Worm (Caenorhabditis elegans) whole organism, L4 larva: ENCODE measurements around the gene gck-1.
A peak's percentile ranks its signal among the peaks of the same experiment; 100 is the strongest.

Experiments used
- D1046.2 ChIP-seq: fragments of 200-800 bp; sonication (Bioruptor generic); IDR thresholded peaks from 2 replicates; pipeline ENCODE4 v1.3.6; 2022; ENCODE audit warnings: missing genetic modification characterization, missing compliant biosample characterization
- F10B5.3 ChIP-seq: sonication (generic microtip); optimal IDR thresholded peaks from 2 replicates; lab custom pipeline; 2016; ENCODE audit warnings: mild to moderate bottlenecking, missing genetic modification characterization, missing compliant biosample characterization
- F37D6.2 ChIP-seq: sonication (generic microtip); optimal IDR thresholded peaks from 2 replicates; lab custom pipeline; 2016; ENCODE audit warnings: mild to moderate bottlenecking, missing genetic modification characterization, missing compliant biosample characterization
- R02D3.7 ChIP-seq: fragments of 150-350 bp; sonication (generic microtip); optimal IDR thresholded peaks from 3 replicates; lab custom pipeline; 2014; ENCODE audit warnings: missing biosample characterization, missing genetic modification characterization
- Y48G9A.11 ChIP-seq: fragments of 200-800 bp; sonication (Bioruptor generic); IDR thresholded peaks from 2 replicates; pipeline ENCODE4 v1.3.6; 2022; ENCODE audit warnings: missing genetic modification reagents, missing genetic modification characterization, missing compliant biosample characterization
- ZK337.2 ChIP-seq: fragments of 200-800 bp; sonication (Bioruptor generic); IDR thresholded peaks from 2 replicates; pipeline ENCODE4 v1.3.6; 2022; ENCODE audit warnings: missing genetic modification reagents, missing genetic modification characterization, missing compliant biosample characterization
- ceh-20 ChIP-seq: fragments of 200-800 bp; sonication (Bioruptor generic); IDR thresholded peaks from 2 replicates; pipeline ENCODE4 v1.3.6; 2022; ENCODE audit warnings: missing genetic modification reagents, missing genetic modification characterization, missing compliant biosample characterization
- ceh-32 ChIP-seq: sonication (generic microtip); optimal IDR thresholded peaks from 2 replicates; lab custom pipeline; 2016; ENCODE audit warnings: mild to moderate bottlenecking, missing genetic modification characterization, missing compliant biosample characterization; ENCODE audit not compliant: poor library complexity
- ceh-44 ChIP-seq: fragments of 200-800 bp; sonication (Bioruptor generic); IDR thresholded peaks from 2 replicates; pipeline ENCODE4 v1.3.6; 2022; ENCODE audit warnings: missing genetic modification reagents, missing genetic modification characterization, missing compliant biosample characterization
- ces-1 ChIP-seq: fragments of 150-350 bp; sonication (generic microtip); optimal IDR thresholded peaks from 4 replicates; lab custom pipeline; 2014; ENCODE audit warnings: missing biosample characterization, missing genetic modification reagents, missing genetic modification characterization
- daf-16 ChIP-seq, 3 experiments: sonication (generic microtip); optimal IDR thresholded peaks; 2 replicates each; lab custom pipeline; 2016 to 2017; ENCODE audit warnings: missing genetic modification characterization in 3 of 3, missing genetic modification reagents in 3 of 3, mild to moderate bottlenecking in 2 of 3, missing compliant biosample characterization in 2 of 3, missing biosample characterization in 1 of 3, moderate library complexity in 1 of 3
- daf-19 ChIP-seq: fragments of 200-800 bp; sonication (Bioruptor generic); conservative IDR thresholded peaks from 2 replicates; pipeline ENCODE4 v1.3.6; 2022; ENCODE audit warnings: missing genetic modification characterization, missing compliant biosample characterization
- daf-8 ChIP-seq: fragments of 200-800 bp; sonication (Bioruptor generic); IDR thresholded peaks from 2 replicates; pipeline ENCODE4 v1.3.6; 2022; ENCODE audit warnings: missing genetic modification characterization, missing compliant biosample characterization
- fos-1 ChIP-seq: fragments of 150-350 bp; optimal IDR thresholded peaks from 2 replicates; lab custom pipeline; 2014; ENCODE audit warnings: missing biosample characterization, missing genetic modification characterization
- gei-8 ChIP-seq: fragments of 200-800 bp; sonication (Bioruptor generic); optimal IDR thresholded peaks from 2 replicates; lab custom pipeline; 2018; ENCODE audit warnings: mild to moderate bottlenecking, missing genetic modification characterization, missing compliant biosample characterization
- hif-1 ChIP-seq, 2 experiments: sonication (generic microtip); optimal IDR thresholded peaks; 2 replicates each; lab custom pipeline; 2016 to 2017; ENCODE audit warnings: missing compliant biosample characterization in 2 of 2, missing genetic modification characterization in 2 of 2, missing genetic modification reagents in 2 of 2, missing genotype in 2 of 2, mild to moderate bottlenecking in 1 of 2
- hlh-11 ChIP-seq: fragments of 200-800 bp; sonication (Bioruptor generic); optimal IDR thresholded peaks from 2 replicates; lab custom pipeline; 2018; ENCODE audit warnings: mild to moderate bottlenecking, missing genetic modification characterization, missing compliant biosample characterization
- hmg-1.1 ChIP-seq: fragments of 200-800 bp; sonication (Bioruptor generic); IDR thresholded peaks from 2 replicates; pipeline ENCODE4 v1.3.6; 2022; ENCODE audit warnings: missing genetic modification reagents, missing genetic modification characterization, missing compliant biosample characterization
- lin-13 ChIP-seq: fragments of 150-350 bp; optimal IDR thresholded peaks from 2 replicates; lab custom pipeline; 2014; ENCODE audit warnings: missing biosample characterization, missing genetic modification reagents, missing genetic modification characterization
- lin-15B ChIP-seq: fragments of 150-350 bp; sonication (generic microtip); optimal IDR thresholded peaks from 3 replicates; lab custom pipeline; 2014; ENCODE audit warnings: missing biosample characterization, missing genetic modification characterization
- lin-38 ChIP-seq: fragments of 200-800 bp; sonication (Bioruptor generic); IDR thresholded peaks from 2 replicates; pipeline ENCODE4 v1.3.6; 2022; ENCODE audit warnings: missing genetic modification reagents, missing genetic modification characterization, missing compliant biosample characterization
- mep-1 ChIP-seq: fragments of 150-350 bp; sonication (generic microtip); optimal IDR thresholded peaks from 3 replicates; lab custom pipeline; 2014; ENCODE audit warnings: missing biosample characterization, missing genetic modification characterization
- nhr-102 ChIP-seq: sonication (generic microtip); optimal IDR thresholded peaks from 2 replicates; lab custom pipeline; 2016; ENCODE audit warnings: mild to moderate bottlenecking, missing genetic modification characterization, moderate library complexity, missing compliant biosample characterization
- nhr-28 ChIP-seq: fragments of 150-350 bp; optimal IDR thresholded peaks from 2 replicates; lab custom pipeline; 2014; ENCODE audit warnings: missing biosample characterization, missing genetic modification characterization
- nhr-42 ChIP-seq: fragments of 200-800 bp; sonication (Bioruptor generic); IDR thresholded peaks from 2 replicates; pipeline ENCODE4 v1.3.6; 2022; ENCODE audit warnings: missing genetic modification characterization, missing compliant biosample characterization
- nhr-48 ChIP-seq: sonication (generic microtip); optimal IDR thresholded peaks from 2 replicates; lab custom pipeline; 2016; ENCODE audit warnings: mild to moderate bottlenecking, missing genetic modification characterization, missing compliant biosample characterization
- php-3 ChIP-seq: fragments of 200-800 bp; sonication (Bioruptor generic); IDR thresholded peaks from 2 replicates; pipeline ENCODE4 v1.3.6; 2022; ENCODE audit warnings: missing genetic modification reagents, missing genetic modification characterization, missing compliant biosample characterization
- pqm-1 ChIP-seq: sonication (generic microtip); optimal IDR thresholded peaks from 2 replicates; lab custom pipeline; 2017; ENCODE audit warnings: missing biosample characterization, missing genetic modification characterization
- rbr-2 ChIP-seq: sonication (generic microtip); optimal IDR thresholded peaks from 2 replicates; lab custom pipeline; 2016; ENCODE audit warnings: missing genotype, missing genetic modification characterization, missing compliant biosample characterization
- snpc-1.2 ChIP-seq: fragments of 200-800 bp; sonication (Bioruptor generic); IDR thresholded peaks from 2 replicates; pipeline ENCODE4 v1.3.6; 2022; ENCODE audit warnings: missing genetic modification reagents, missing genetic modification characterization, missing compliant biosample characterization
- tra-1 ChIP-seq: fragments of 200-800 bp; sonication (Bioruptor generic); IDR thresholded peaks from 2 replicates; pipeline ENCODE4 v1.3.6; 2022; ENCODE audit warnings: missing genetic modification reagents, missing genetic modification characterization, missing compliant biosample characterization
- unc-62 ChIP-seq, 3 experiments: fragments of 150-350 bp in 1 of 3; sonication (generic microtip); optimal IDR thresholded peaks in 2 of 3; peaks in 1 of 3; 1 replicate in 1 of 3; 2 replicates in 2 of 3; lab custom pipeline; 2014 to 2017; ENCODE audit warnings: missing biosample characterization in 3 of 3, missing genetic modification characterization in 3 of 3, missing genetic modification reagents in 3 of 3, missing genotype in 1 of 3

The gck-1 gene

DNA sequence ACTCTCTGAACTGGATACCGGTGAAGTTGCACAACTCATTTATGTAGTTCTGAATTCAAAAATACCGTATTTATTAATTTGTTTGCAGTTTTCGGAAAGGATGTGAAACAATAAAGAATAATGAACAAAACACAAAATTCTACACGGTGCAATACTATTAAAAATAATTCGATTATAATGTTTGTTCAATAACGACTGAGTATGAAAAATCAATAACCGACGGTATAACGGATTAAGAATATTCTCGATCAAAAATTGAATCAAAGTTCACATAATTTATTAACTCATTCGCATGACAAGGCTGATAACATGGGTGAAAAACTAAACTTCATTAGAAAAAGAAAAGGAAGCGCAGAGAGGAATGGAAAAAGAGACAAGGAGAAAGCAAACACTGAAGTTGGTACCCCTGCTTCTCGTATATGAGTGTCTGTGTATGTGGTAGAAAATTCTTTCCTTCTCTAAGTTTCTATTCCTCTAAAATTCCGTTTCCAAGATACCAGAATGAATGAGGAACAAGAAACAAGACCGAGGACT, 27.4 kb downstream of the gck-1 start, which contains the start of gene nhr-143 (continued):
- TF ChIP-seq D1046.2, result no peak

DNA sequence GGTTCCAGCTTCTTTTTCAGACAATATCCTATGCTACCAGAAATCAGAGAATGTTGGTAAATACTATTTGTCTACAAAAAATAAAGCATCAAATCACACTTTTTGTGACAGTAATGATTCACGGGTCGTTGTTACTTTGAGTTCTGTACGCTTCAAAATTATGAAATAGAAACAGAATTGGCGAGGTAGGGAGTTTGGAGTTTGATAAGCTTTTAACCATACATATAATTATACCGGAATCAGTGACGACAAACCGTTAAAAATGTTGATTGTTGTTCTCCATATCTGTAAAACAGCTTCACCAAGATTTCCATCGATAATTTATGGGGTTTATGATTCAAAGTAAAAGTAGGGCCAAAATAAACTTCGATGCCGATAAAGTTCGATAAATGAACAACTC, 30.3 kb downstream of the gck-1 start:
- TF ChIP-seq pqm-1 (tag; lab: Kevin White, UChicago) (peak; percentile 46), nhr-28 (tag; lab: Kevin White, UChicago) (no peak), daf-16 (GFP tag; optimal IDR thresholded peaks at IDR 0.05; lab: Kevin White, UChicago) (no peak), daf-16 (tag; optimal IDR thresholded peaks at IDR 0.05; lab: Kevin White, UChicago) (peak; percentile 66), nhr-48 (tag; lab: Kevin White, UChicago) (no peak), ZK337.2 (GFP tag; lab: Robert Waterston, UW) (no peak), php-3 (GFP tag; lab: Robert Waterston, UW) (0 out of 2 replicates have a peak, but pooled peaks have one; percentile 14), ceh-32 (tag; lab: Kevin White, UChicago) (no peak), tra-1 (GFP tag; lab: Robert Waterston, UW) (no peak)

DNA sequence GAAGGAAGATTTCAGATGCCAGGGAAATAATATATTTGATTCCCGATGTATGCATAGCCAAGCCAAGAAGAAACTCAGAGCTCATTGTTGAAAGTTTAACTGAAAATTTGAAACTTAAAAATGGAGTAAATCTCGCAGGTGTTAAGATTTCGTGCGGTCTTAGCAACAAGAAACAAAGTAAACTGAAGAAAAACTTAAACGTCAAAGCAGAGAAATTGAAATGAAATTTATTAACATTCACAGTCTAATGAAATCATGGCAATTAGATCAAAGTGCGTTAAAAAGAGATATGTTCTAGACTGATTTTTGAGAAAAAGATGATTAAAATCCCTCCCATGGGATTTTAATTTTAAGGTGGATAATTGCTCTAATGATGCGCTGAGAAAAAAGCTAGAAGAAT, 33.2 kb downstream of the gck-1 start, which contains the start of gene str-84:
Gene str-84, minus strand, starts transcription at position 101 of the 400 bp plus-strand sequence.
- no peak for TF ChIP-seq fos-1

DNA sequence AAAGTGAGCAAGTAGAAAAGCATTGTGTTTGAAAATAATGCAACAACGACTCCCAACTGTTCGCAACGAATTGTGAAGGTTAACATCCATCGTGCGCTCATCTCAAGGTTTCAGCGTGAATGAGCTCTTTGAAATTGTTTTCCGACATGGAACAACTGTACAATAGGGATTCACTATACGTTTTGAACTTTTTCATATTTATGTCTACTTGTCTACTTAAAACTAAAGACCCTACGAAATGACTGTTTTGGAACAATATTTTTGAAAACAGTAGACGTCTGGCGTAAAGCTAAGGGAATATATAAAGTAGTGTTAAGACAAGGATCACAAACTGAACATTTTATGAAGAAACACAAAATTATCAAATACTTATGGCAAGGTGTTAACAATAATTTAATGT, 36.0 kb downstream of the gck-1 start, which contains the start of gene str-86:
Gene str-86, minus strand, starts transcription at position 101 of the 400 bp plus-strand sequence.
- TF ChIP-seq ceh-20 (GFP tag; lab: Robert Waterston, UW) (no peak), nhr-102 (no peak), F10B5.3 (no peak), daf-19 (GFP tag; lab: Robert Waterston, UW) (no peak), F37D6.2 (tag; lab: Kevin White, UChicago) (no peak), hmg-1.1 (GFP tag; lab: Robert Waterston, UW) (no peak), gei-8 (no peak), Y48G9A.11 (GFP tag; lab: Robert Waterston, UW) (no peak), hif-1 (tag; optimal IDR thresholded peaks at IDR 0.05; lab: Kevin White, UChicago) (no peak), nhr-42 (no peak), lin-13 (GFP tag; lab: Kevin White, UChicago) (no peak), R02D3.7 (no peak), mep-1 (tag; lab: Kevin White, UChicago) (no peak), ces-1 (GFP tag; lab: Kevin White, UChicago) (no peak), hlh-11 (tag; lab: Kevin White, UChicago) (no peak), ZK337.2 (GFP tag; lab: Robert Waterston, UW) (no peak), lin-15B (no peak), snpc-1.2 (GFP tag; lab: Robert Waterston, UW) (no peak)

DNA sequence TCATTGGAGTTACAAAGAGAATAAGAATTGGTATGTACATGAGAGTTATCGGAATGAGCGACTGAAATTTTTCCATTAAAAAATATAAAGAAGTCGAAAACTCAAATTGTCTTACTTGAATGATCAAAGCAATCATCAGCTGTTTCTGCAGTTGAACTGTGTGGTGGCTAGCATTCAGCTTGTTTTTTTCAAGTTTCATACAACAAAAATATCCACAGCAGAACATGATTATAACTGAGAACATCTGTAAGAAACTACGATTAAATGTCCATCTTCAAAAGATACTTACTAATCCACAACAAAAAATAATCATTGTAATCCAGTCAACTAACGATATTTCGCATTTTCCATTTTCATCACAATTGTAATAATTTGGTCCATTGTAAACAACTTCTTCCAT, 37.2 kb downstream of the gck-1 start:
- no peak for TF ChIP-seq lin-38 (GFP tag; lab: Robert Waterston, UW)
- TF ChIP-seq mep-1 (tag; lab: Kevin White, UChicago), result no peak
- peak in 1 of 2 experiments; percentile 3 for TF ChIP-seq unc-62 (GFP tag; optimal IDR thresholded peaks at IDR 0.05 in 1 of 2; lab: Kevin White, UChicago)
- no peak for TF ChIP-seq unc-62 (tag; optimal IDR thresholded peaks at IDR 0.05; lab: Kevin White, UChicago)
- no peak for TF ChIP-seq rbr-2 (tag; lab: Kevin White, UChicago)
- no peak for TF ChIP-seq daf-8 (GFP tag; lab: Robert Waterston, UW)
- no peak for TF ChIP-seq ceh-44 (GFP tag; lab: Robert Waterston, UW)
- TF ChIP-seq, all 104 proteins: peak for 1
